Fruit fly (Drosophila melanogaster) whole organism, embryonic: ENCODE measurements around the gene Kaz-m1.

Experiments used
- B-H2 ChIP-seq: fragments of 200-800 bp; sonication (Bioruptor generic); optimal IDR thresholded peaks from 2 replicates; lab custom pipeline; 2018; ENCODE audit warnings: missing biosample characterization, mild to moderate bottlenecking, missing genetic modification characterization
- Bdp1 ChIP-seq: fragments of 200-800 bp; sonication (Bioruptor generic); optimal IDR thresholded peaks from 3 replicates; lab custom pipeline; 2016; ENCODE audit warnings: missing biosample characterization, missing genetic modification characterization
- CG13624 ChIP-seq: fragments of 200-800 bp; sonication (Bioruptor generic); optimal IDR thresholded peaks from 2 replicates; lab custom pipeline; 2016; ENCODE audit warnings: missing biosample characterization, missing genetic modification characterization
- CG1647 ChIP-seq: fragments of 200-800 bp; sonication (Bioruptor generic); optimal IDR thresholded peaks from 3 replicates; lab custom pipeline; 2016; ENCODE audit warnings: missing biosample characterization, missing genetic modification characterization
- CG16863 ChIP-seq: fragments of 200-800 bp; sonication (Bioruptor generic); optimal IDR thresholded peaks from 3 replicates; lab custom pipeline; 2016; ENCODE audit warnings: missing biosample characterization, missing genetic modification characterization
- CG18011 ChIP-seq: fragments of 200-800 bp; sonication (Bioruptor generic); optimal IDR thresholded peaks from 2 replicates; lab custom pipeline; 2017; ENCODE audit warnings: missing biosample characterization, missing genetic modification characterization, mild to moderate bottlenecking, moderate library complexity, missing genotype
- CG18599 ChIP-seq: fragments of 200-800 bp; sonication (Bioruptor generic); optimal IDR thresholded peaks from 3 replicates; lab custom pipeline; 2017; ENCODE audit warnings: missing biosample characterization, missing genetic modification characterization, mild to moderate bottlenecking, moderate library complexity, missing genetic modification reagents
- CG18619 ChIP-seq: fragments of 200-800 bp; sonication (Bioruptor generic); optimal IDR thresholded peaks from 3 replicates; lab custom pipeline; 2017; ENCODE audit warnings: missing biosample characterization, mild to moderate bottlenecking, missing genetic modification characterization
- CG2116 ChIP-seq: fragments of 200-800 bp; sonication (Bioruptor generic); optimal IDR thresholded peaks from 3 replicates; lab custom pipeline; 2018; ENCODE audit warnings: missing biosample characterization, mild to moderate bottlenecking, missing genetic modification characterization
- CG2120 ChIP-seq: fragments of 200-800 bp; sonication (Bioruptor generic); optimal IDR thresholded peaks from 3 replicates; lab custom pipeline; 2016; ENCODE audit warnings: missing biosample characterization, missing genetic modification characterization
- CG2678 ChIP-seq: fragments of 200-800 bp; sonication (Bioruptor generic); optimal IDR thresholded peaks from 3 replicates; lab custom pipeline; 2019; ENCODE audit warnings: missing biosample characterization, mild to moderate bottlenecking, missing genetic modification characterization, moderate library complexity
- CG2875 ChIP-seq: fragments of 200-800 bp; sonication (Bioruptor generic); optimal IDR thresholded peaks from 2 replicates; lab custom pipeline; 2017; ENCODE audit warnings: missing biosample characterization, mild to moderate bottlenecking, missing genetic modification characterization, missing genetic modification reagents
- CG32532 ChIP-seq: fragments of 200-800 bp; sonication (Bioruptor generic); IDR thresholded peaks from 2 replicates; pipeline ENCODE4 v1.3.6; 2022; ENCODE audit warnings: missing biosample characterization, missing genetic modification characterization
- CG32772 ChIP-seq: fragments of 200-800 bp; sonication (Bioruptor generic); IDR thresholded peaks from 2 replicates; pipeline ENCODE4 v1.3.6; 2022; ENCODE audit warnings: missing biosample characterization, missing genetic modification characterization
- CG4360 ChIP-seq: fragments of 200-800 bp; sonication (Bioruptor generic); IDR thresholded peaks from 2 replicates; pipeline ENCODE4 v1.3.6; 2022; ENCODE audit warnings: missing biosample characterization, missing genetic modification characterization
- CG5245 ChIP-seq: fragments of 200-800 bp; sonication (Bioruptor generic); optimal IDR thresholded peaks from 3 replicates; lab custom pipeline; 2016; ENCODE audit warnings: missing biosample characterization, missing genetic modification characterization
- CG6254 ChIP-seq: fragments of 200-800 bp; sonication (Bioruptor generic); optimal IDR thresholded peaks from 3 replicates; lab custom pipeline; 2017; ENCODE audit warnings: mild to moderate bottlenecking, missing biosample characterization, missing genetic modification reagents, missing genetic modification characterization
- CG7357 ChIP-seq: fragments of 200-800 bp; sonication (Bioruptor generic); IDR thresholded peaks from 3 replicates; pipeline ENCODE4 v1.3.6; 2022; ENCODE audit warnings: missing biosample characterization, missing genetic modification characterization
- CG9215 ChIP-seq: fragments of 200-800 bp; sonication (Bioruptor generic); IDR thresholded peaks from 2 replicates; pipeline ENCODE4 v1.3.6; 2022; ENCODE audit warnings: missing biosample characterization, missing genetic modification characterization
- CG9817 ChIP-seq: fragments of 200-800 bp; sonication (Bioruptor generic); optimal IDR thresholded peaks from 2 replicates; lab custom pipeline; 2018; ENCODE audit warnings: missing biosample characterization, mild to moderate bottlenecking, missing genetic modification characterization, moderate library complexity
- CG9932 ChIP-seq: fragments of 200-800 bp; sonication (Bioruptor generic); IDR thresholded peaks from 2 replicates; pipeline ENCODE4 v1.3.6; 2022; ENCODE audit warnings: missing biosample characterization, missing genetic modification characterization
- Dip3 ChIP-seq: fragments of 200-800 bp; sonication (Bioruptor generic); optimal IDR thresholded peaks from 3 replicates; lab custom pipeline; 2016; ENCODE audit warnings: missing biosample characterization, missing genetic modification characterization
- Drgx ChIP-seq: fragments of 200-800 bp; sonication (Bioruptor generic); IDR thresholded peaks from 2 replicates; pipeline ENCODE4 v1.3.6; 2022; ENCODE audit warnings: missing biosample characterization, missing genetic modification characterization
- Ets65A ChIP-seq: fragments of 200-800 bp; sonication (Bioruptor generic); peaks from one replicate; lab custom pipeline; 2016; ENCODE audit warnings: missing biosample characterization, missing genetic modification characterization
- Fer1 ChIP-seq: fragments of 200-800 bp; sonication (Bioruptor generic); optimal IDR thresholded peaks from 2 replicates; lab custom pipeline; 2017; ENCODE audit warnings: missing biosample characterization, mild to moderate bottlenecking, missing genetic modification characterization
- HLH3B ChIP-seq: fragments of 200-800 bp; sonication (Bioruptor generic); IDR thresholded peaks from 2 replicates; pipeline ENCODE4 v1.3.6; 2022; ENCODE audit warnings: missing biosample characterization, missing genetic modification characterization
- Hr51 ChIP-seq, 2 experiments: fragments of 200-800 bp; sonication (Bioruptor generic); optimal IDR thresholded peaks; 2 replicates in 1 of 2; 3 replicates in 1 of 2; lab custom pipeline; 2016 to 2018; ENCODE audit warnings: missing biosample characterization in 2 of 2, missing genetic modification characterization in 2 of 2, mild to moderate bottlenecking in 1 of 2, moderate library complexity in 1 of 2
- Lim3 ChIP-seq: fragments of 200-800 bp; sonication (Bioruptor generic); IDR thresholded peaks from 2 replicates; pipeline ENCODE4 v1.3.6; 2022; ENCODE audit warnings: missing biosample characterization, missing genetic modification characterization
- Myb ChIP-seq: fragments of 200-800 bp; sonication (Bioruptor generic); optimal IDR thresholded peaks from 2 replicates; lab custom pipeline; 2016; ENCODE audit warnings: missing biosample characterization, missing genetic modification characterization
- NfI ChIP-seq: fragments of 200-800 bp; sonication (Bioruptor generic); optimal IDR thresholded peaks from 3 replicates; lab custom pipeline; 2018; ENCODE audit warnings: missing biosample characterization, mild to moderate bottlenecking, missing genetic modification characterization, moderate library complexity
- Oli ChIP-seq: fragments of 200-800 bp; sonication (Bioruptor generic); optimal IDR thresholded peaks from 2 replicates; lab custom pipeline; 2018; ENCODE audit warnings: missing biosample characterization, mild to moderate bottlenecking, missing genetic modification characterization, moderate library complexity
- Sox102F ChIP-seq: fragments of 200-800 bp; sonication (Bioruptor generic); optimal IDR thresholded peaks from 2 replicates; lab custom pipeline; 2018; ENCODE audit warnings: missing biosample characterization, mild to moderate bottlenecking, missing genetic modification characterization, moderate library complexity
- Ssrp ChIP-seq: fragments of 200-800 bp; sonication (Bioruptor generic); optimal IDR thresholded peaks from 2 replicates; lab custom pipeline; 2018; ENCODE audit warnings: missing biosample characterization, mild to moderate bottlenecking, missing genetic modification characterization, moderate library complexity
- abd-A ChIP-seq: fragments of 200-800 bp; sonication (Bioruptor generic); optimal IDR thresholded peaks from 3 replicates; lab custom pipeline; 2019; ENCODE audit warnings: missing biosample characterization, mild to moderate bottlenecking, missing genetic modification characterization, moderate library complexity
- cwo ChIP-seq: fragments of 200-800 bp; sonication (Bioruptor generic); optimal IDR thresholded peaks from 3 replicates; lab custom pipeline; 2017; ENCODE audit warnings: missing biosample characterization, missing genetic modification characterization, mild to moderate bottlenecking, moderate library complexity, missing genetic modification reagents
- dmrt99B ChIP-seq: fragments of 200-800 bp; sonication (Bioruptor generic); optimal IDR thresholded peaks from 2 replicates; lab custom pipeline; 2018; ENCODE audit warnings: missing biosample characterization, mild to moderate bottlenecking, missing genetic modification characterization, moderate library complexity
- dysf ChIP-seq: fragments of 200-800 bp; sonication (Bioruptor generic); IDR thresholded peaks from 3 replicates; pipeline ENCODE4 v1.3.6; 2022; ENCODE audit warnings: missing biosample characterization, missing genetic modification characterization
- esg ChIP-seq: fragments of 200-800 bp; sonication (Bioruptor generic); conservative IDR thresholded peaks from 2 replicates; pipeline ENCODE4 v1.3.6; 2022; ENCODE audit warnings: missing biosample characterization, missing genetic modification characterization
- exex ChIP-seq: fragments of 200-800 bp; sonication (Bioruptor generic); optimal IDR thresholded peaks from 4 replicates; lab custom pipeline; 2018; ENCODE audit warnings: missing biosample characterization, mild to moderate bottlenecking, missing genetic modification characterization, moderate library complexity
- knrl ChIP-seq: fragments of 200-800 bp; sonication (Bioruptor generic); IDR thresholded peaks from 3 replicates; pipeline ENCODE4 v1.3.6; 2022; ENCODE audit warnings: missing biosample characterization, missing genetic modification characterization; ENCODE audit not compliant: partially characterized antibody
- lov ChIP-seq, 2 experiments: fragments of 200-800 bp in 1 of 2; fragments of >200 bp in 1 of 2; sonication (Bioruptor generic) in 1 of 2; IDR thresholded peaks in 1 of 2; optimal IDR thresholded peaks in 1 of 2; 2 replicates in 1 of 2; 3 replicates in 1 of 2; pipeline versions ENCODE4 v1.3.6 to Lab custom; 2017 to 2022; ENCODE audit warnings: missing biosample characterization in 1 of 2, missing genetic modification characterization in 1 of 2
- mam ChIP-seq: fragments of 200-800 bp; sonication (Bioruptor generic); optimal IDR thresholded peaks from 3 replicates; lab custom pipeline; 2016; ENCODE audit warnings: missing biosample characterization, missing genetic modification characterization
- pros ChIP-seq: fragments of 200-800 bp; sonication (Bioruptor generic); optimal IDR thresholded peaks from 3 replicates; lab custom pipeline; 2019; ENCODE audit warnings: missing biosample characterization, mild to moderate bottlenecking, missing genetic modification characterization, moderate library complexity
- sisA ChIP-seq: fragments of 200-800 bp; sonication (Bioruptor generic); IDR thresholded peaks from 2 replicates; pipeline ENCODE4 v1.3.6; 2022; ENCODE audit warnings: missing biosample characterization, missing genetic modification characterization
- slbo ChIP-seq: fragments of 200-800 bp; sonication (Bioruptor generic); IDR thresholded peaks from 2 replicates; pipeline ENCODE4 v1.3.6; 2022; ENCODE audit warnings: missing biosample characterization, missing genetic modification characterization
- sqz ChIP-seq: fragments of 200-800 bp; sonication (Bioruptor generic); optimal IDR thresholded peaks from 3 replicates; lab custom pipeline; 2018; ENCODE audit warnings: missing biosample characterization, mild to moderate bottlenecking, missing genetic modification characterization
- ssp ChIP-seq: fragments of 200-800 bp; sonication (Bioruptor generic); IDR thresholded peaks from 2 replicates; pipeline ENCODE4 v1.3.6; 2022; ENCODE audit warnings: missing biosample characterization, missing genetic modification characterization
- stc ChIP-seq: fragments of 200-800 bp; sonication (Bioruptor generic); IDR thresholded peaks from 2 replicates; pipeline ENCODE4 v1.3.6; 2022; ENCODE audit warnings: missing biosample characterization, missing genetic modification characterization
- wdn ChIP-seq: fragments of 200-800 bp; sonication (Bioruptor generic); IDR thresholded peaks from 2 replicates; pipeline ENCODE4 v1.3.6; 2022; ENCODE audit warnings: missing biosample characterization, missing genetic modification characterization

The Kaz-m1 gene

DNA sequence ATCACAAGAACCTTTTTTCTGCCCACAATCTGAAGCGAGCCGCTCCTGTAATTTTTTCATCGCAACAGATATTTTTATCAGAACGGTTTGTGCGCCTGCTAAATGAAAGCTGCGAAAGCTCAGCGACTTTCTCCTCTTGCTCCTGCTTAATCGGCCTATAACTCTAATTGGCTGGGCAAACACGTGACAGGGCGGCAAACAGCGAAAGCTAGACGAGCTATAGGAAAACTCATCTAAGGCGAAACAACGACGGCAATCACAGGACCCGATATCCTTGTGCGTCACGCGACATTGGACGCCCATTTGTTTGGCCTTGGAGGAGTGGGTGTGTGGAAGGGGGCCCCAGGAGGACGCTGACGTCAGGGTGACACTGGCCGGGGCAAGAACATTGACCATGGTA lies 47.6 kb upstream of the Kaz-m1 start (continued):
- TF ChIP-seq CG2116 (GFP tag; lab: Kevin White, UChicago) (no peak), pros (GFP tag; lab: Kevin White, UChicago) (no peak), CG9932 (0 out of 2 replicates have a peak, but pooled peaks have one; percentile 6), Ets65A (GFP tag; lab: Kevin White, UChicago) (peak; percentile 82), Sox102F (GFP tag; lab: Kevin White, UChicago) (no peak), CG6254 (GFP tag; lab: Kevin White, UChicago) (no peak), CG2875 (GFP tag; lab: Kevin White, UChicago) (no peak), HLH3B (no peak), abd-A (peak; percentile 91), B-H2 (GFP tag; lab: Kevin White, UChicago) (no peak), CG18011 (GFP tag; lab: Kevin White, UChicago) (no peak), CG2120 (peak; percentile 55), sqz (GFP tag; lab: Kevin White, UChicago) (no peak), slbo (peak; percentile 49; the same call in 1 of the 2 replicates), Oli (tag; lab: Kevin White, UChicago) (no peak), CG32772 (GFP tag; lab: Robert Waterston, UW) (no peak)
- TF ChIP-seq, all 482 proteins: peak for 9

DNA sequence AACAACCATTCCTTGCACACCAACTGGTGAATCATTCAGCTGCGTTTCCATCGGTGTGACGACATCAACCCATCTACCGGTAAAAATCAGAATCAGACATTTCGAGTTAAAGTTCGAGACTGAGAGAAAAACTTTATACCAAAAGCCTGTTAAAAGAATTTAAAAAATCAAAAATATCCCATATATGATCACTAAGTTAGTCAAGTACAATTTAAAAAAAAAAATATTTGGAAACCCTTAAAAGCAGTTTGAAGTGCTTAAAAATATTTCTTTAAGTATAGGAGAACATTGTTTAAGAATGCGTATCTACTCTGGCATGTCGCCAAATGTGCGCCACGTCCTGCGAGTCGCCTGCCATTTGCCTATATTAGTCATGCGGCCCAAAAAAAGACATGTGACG lies 46.0 kb upstream of the Kaz-m1 start:
- TF ChIP-seq cwo (peak; percentile 60), CG9215 (GFP tag; lab: Robert Waterston, UW) (peak; percentile 46; the same call in 1 of the 2 replicates), CG2678 (tag; lab: Kevin White, UChicago) (peak; percentile 70), CG1647 (no peak), Hr51 (GFP tag; optimal IDR thresholded peaks at IDR 0.05; lab: Kevin White, UChicago) (peak in 1 of 2 experiments; percentile 75), knrl (GFP tag; lab: Robert Waterston, UW) (no peak), CG9817 (peak; percentile 15), sisA (GFP tag; lab: Robert Waterston, UW) (no peak), exex (no peak), esg (GFP tag; lab: Robert Waterston, UW) (0 out of 2 replicates have a peak, but pooled peaks have one; percentile 20), Lim3 (no peak), ssp (GFP tag; lab: Robert Waterston, UW) (no peak), Fer1 (GFP tag; lab: Kevin White, UChicago) (peak; percentile 70), Ssrp (tag; lab: Kevin White, UChicago) (no peak), Myb (GFP tag; lab: Kevin White, UChicago) (no peak), stc (GFP tag; lab: Robert Waterston, UW) (0 out of 2 replicates have a peak, but pooled peaks have one; percentile 16), Bdp1 (GFP tag; lab: Kevin White, UChicago) (no peak), NfI (GFP tag; lab: Kevin White, UChicago) (peak; percentile 15), CG32532 (GFP tag; lab: Robert Waterston, UW) (peak; percentile 60; the same call in 1 of the 2 replicates), mam (GFP tag; lab: Kevin White, UChicago) (peak; percentile 41), CG13624 (GFP tag; lab: Kevin White, UChicago) (peak; percentile 64), lov (optimal IDR thresholded peaks at IDR 0.05; lab: Kevin White, UChicago) (no peak), lov (GFP tag; IDR thresholded peaks at IDR 0.05; lab: Robert Waterston, UW) (no peak), CG5245 (GFP tag; lab: Kevin White, UChicago) (no peak), CG18599 (GFP tag; lab: Kevin White, UChicago) (peak; percentile 86), Dip3 (GFP tag; lab: Kevin White, UChicago) (peak; percentile 9), wdn (GFP tag; lab: Robert Waterston, UW) (peak; percentile 30; the same call in 1 of the 2 replicates), CG4360 (GFP tag; lab: Robert Waterston, UW) (no peak), CG18619 (no peak), dysf (GFP tag; lab: Robert Waterston, UW) (peak; percentile 60; the same call in 2 of the 3 replicates), dmrt99B (peak; percentile 24), Drgx (GFP tag; lab: Robert Waterston, UW) (no peak), CG7357 (0 out of 3 replicates have a peak, but pooled peaks have one; percentile 22), CG16863 (no peak)
